Worm (Caenorhabditis elegans): ENCODE results near the gene Y67A10A.3.

DNA sequence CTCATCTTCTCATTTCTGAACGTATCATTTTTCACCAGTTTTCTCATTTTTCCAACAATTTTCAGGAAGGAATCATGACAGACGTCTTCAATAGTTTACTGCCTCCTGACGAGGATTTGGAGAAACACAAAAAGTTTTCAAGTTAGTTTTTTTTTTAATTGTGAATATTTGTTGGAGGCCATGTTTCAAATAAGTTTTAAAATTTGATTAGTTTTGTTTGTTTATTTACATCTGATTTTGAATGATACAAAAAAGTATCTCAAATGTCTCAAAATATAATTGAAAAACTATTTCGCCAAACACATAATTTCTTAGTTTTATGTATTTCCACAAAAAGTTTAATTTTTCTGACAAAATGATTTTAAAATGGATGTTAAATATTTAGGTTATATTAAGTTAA, 26.9 kb upstream of the Y67A10A.3 start, which contains the start of gene ssu-2:
- no peak for TF ChIP-seq ztf-11 (tag; optimal IDR thresholded peaks at IDR 0.05)
- no peak for TF ChIP-seq sptf-1 (tag; optimal IDR thresholded peaks at IDR 0.05)
- no peak for TF ChIP-seq mab-5 (tag; optimal IDR thresholded peaks at IDR 0.05)
- no peak for TF ChIP-seq ceh-39 (tag; optimal IDR thresholded peaks at IDR 0.05)
- TF ChIP-seq snpc-4 (tag; optimal IDR thresholded peaks at IDR 0.05), result no peak
- no peak for TF ChIP-seq mls-2 (tag; optimal IDR thresholded peaks at IDR 0.05)

All from whole organism, mixed stage, embryonic.